Worm (Caenorhabditis elegans) whole organism, early embryonic: ENCODE results near the gene abcx-1.
A peak's percentile ranks its signal among the peaks of the same experiment; 100 is the strongest.

ENCODE experiments used
- B0310.2 ChIP-seq: sonication (generic microtip); optimal IDR thresholded peaks from 2 replicates; lab custom pipeline; 2016; ENCODE audit warnings: mild to moderate bottlenecking, missing genetic modification characterization, missing compliant biosample characterization
- F13C5.2 ChIP-seq: sonication (generic microtip); optimal IDR thresholded peaks from 2 replicates; lab custom pipeline; 2017; ENCODE audit warnings: mild to moderate bottlenecking, missing genetic modification characterization, inconsistent platforms, missing compliant biosample characterization
- aly-1 ChIP-seq: sonication (generic microtip); optimal IDR thresholded peaks from 2 replicates; lab custom pipeline; 2016; ENCODE audit warnings: missing genetic modification characterization, missing compliant biosample characterization
- ama-1 ChIP-seq: fragments of 150-350 bp; optimal IDR thresholded peaks from 2 replicates; lab custom pipeline; 2014
- ceh-13 ChIP-seq: fragments of 200-800 bp; sonication (Bioruptor generic); optimal IDR thresholded peaks from 2 replicates; lab custom pipeline; 2018; ENCODE audit warnings: mild to moderate bottlenecking, missing genetic modification characterization, missing compliant biosample characterization
- ceh-36 ChIP-seq: sonication (generic microtip); optimal IDR thresholded peaks from 2 replicates; lab custom pipeline; 2016; ENCODE audit warnings: missing genetic modification characterization, inconsistent platforms, missing compliant biosample characterization
- ets-7 ChIP-seq: sonication (generic microtip); optimal IDR thresholded peaks from 2 replicates; lab custom pipeline; 2016; ENCODE audit warnings: missing genotype, missing genetic modification characterization, missing compliant biosample characterization
- flt-1 ChIP-seq: fragments of 200-800 bp; sonication (Bioruptor generic); IDR thresholded peaks from 2 replicates; pipeline ENCODE4 v1.3.6; 2022; ENCODE audit warnings: missing genetic modification characterization, missing compliant biosample characterization
- hmbx-1 ChIP-seq: sonication (generic microtip); optimal IDR thresholded peaks from 2 replicates; lab custom pipeline; 2016; ENCODE audit warnings: mild to moderate bottlenecking, missing genetic modification characterization, missing compliant biosample characterization
- hmg-4 ChIP-seq: fragments of 200-800 bp; sonication (Bioruptor generic); optimal IDR thresholded peaks from 2 replicates; lab custom pipeline; 2018; ENCODE audit warnings: mild to moderate bottlenecking, missing genetic modification characterization, missing compliant biosample characterization
- hnd-1 ChIP-seq: sonication (generic microtip); optimal IDR thresholded peaks from 2 replicates; lab custom pipeline; 2016; ENCODE audit warnings: missing genetic modification characterization, missing compliant biosample characterization
- pes-1 ChIP-seq: fragments of 200-800 bp; sonication (Bioruptor generic); IDR thresholded peaks from 2 replicates; pipeline ENCODE4 v1.3.6; 2022; ENCODE audit warnings: missing genetic modification reagents, missing genetic modification characterization, missing compliant biosample characterization
- scrt-1 ChIP-seq: fragments of 200-800 bp; sonication (Bioruptor generic); IDR thresholded peaks from 2 replicates; pipeline ENCODE4 v1.3.6; 2022; ENCODE audit warnings: missing genetic modification characterization, missing compliant biosample characterization
- sea-1 ChIP-seq: fragments of 200-800 bp; sonication (Bioruptor generic); conservative IDR thresholded peaks from 2 replicates; pipeline ENCODE4 v1.3.6; 2022; ENCODE audit warnings: missing genetic modification characterization, missing compliant biosample characterization
- tbx-11 ChIP-seq: fragments of 200-800 bp; sonication (Bioruptor generic); IDR thresholded peaks from 2 replicates; pipeline ENCODE4 v1.3.6; 2022; ENCODE audit warnings: missing genetic modification characterization, missing compliant biosample characterization
- tbx-37 ChIP-seq: fragments of 200-800 bp; sonication (Bioruptor generic); conservative IDR thresholded peaks from 2 replicates; pipeline ENCODE4 v1.3.6; 2022; ENCODE audit warnings: missing genetic modification reagents, missing genetic modification characterization, missing compliant biosample characterization
- tra-4 ChIP-seq: sonication (generic microtip); optimal IDR thresholded peaks from 2 replicates; lab custom pipeline; 2017; ENCODE audit warnings: missing genetic modification characterization, missing compliant biosample characterization

abcx-1 gene

ce11 chrII:6493139-6493538 lies 38.8 kb upstream of the abcx-1 start:
- no peak for TF ChIP-seq pes-1 (GFP tag; lab: Robert Waterston, UW)
- TF ChIP-seq scrt-1 (GFP tag; lab: Robert Waterston, UW), result no peak
- no peak for TF ChIP-seq flt-1 (GFP tag; lab: Robert Waterston, UW)
- TF ChIP-seq ceh-13, result no peak
- no peak for TF ChIP-seq sea-1 (GFP tag; lab: Robert Waterston, UW)
- TF ChIP-seq hnd-1, result no peak
- TF ChIP-seq hmg-4 (GFP tag; lab: Kevin White, UChicago), result no peak
- TF ChIP-seq tbx-37 (GFP tag; lab: Robert Waterston, UW), result no peak

DNA sequence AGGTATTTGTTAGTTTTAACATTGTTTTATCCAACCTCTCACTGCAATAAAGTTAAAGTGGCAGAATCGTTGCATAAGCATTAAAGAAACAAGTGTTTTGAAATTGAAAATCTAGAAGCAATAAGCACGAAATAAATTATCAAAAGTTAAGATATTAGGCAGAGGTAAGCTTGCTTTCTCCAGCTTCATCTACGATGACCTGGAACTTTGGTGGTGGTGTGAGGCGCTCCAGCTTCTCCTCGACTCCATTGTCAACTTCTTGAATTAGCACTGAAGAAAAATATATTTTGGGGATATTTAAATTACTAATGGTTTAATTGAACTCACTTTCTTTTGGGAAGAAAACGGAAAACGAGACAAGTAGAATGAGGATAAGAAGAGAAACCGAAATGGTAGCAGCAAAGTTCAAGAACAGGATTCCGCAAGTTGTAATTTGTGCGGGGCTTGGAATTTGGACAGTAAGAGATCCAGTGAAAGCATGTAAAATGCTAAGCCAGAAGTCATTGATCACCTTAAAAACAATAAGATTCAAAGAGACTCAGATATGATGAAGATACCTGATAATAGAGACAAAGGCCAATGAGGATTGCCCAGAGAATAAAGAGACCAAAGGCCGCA lies 38.1 kb upstream of the abcx-1 start:
- no peak for TF ChIP-seq scrt-1 (GFP tag; lab: Robert Waterston, UW)
- TF ChIP-seq F13C5.2 (tag; lab: Kevin White, UChicago), result peak; percentile 5
- TF ChIP-seq tbx-11, result 0 out of 2 replicates have a peak, but pooled peaks have one; percentile 5

DNA sequence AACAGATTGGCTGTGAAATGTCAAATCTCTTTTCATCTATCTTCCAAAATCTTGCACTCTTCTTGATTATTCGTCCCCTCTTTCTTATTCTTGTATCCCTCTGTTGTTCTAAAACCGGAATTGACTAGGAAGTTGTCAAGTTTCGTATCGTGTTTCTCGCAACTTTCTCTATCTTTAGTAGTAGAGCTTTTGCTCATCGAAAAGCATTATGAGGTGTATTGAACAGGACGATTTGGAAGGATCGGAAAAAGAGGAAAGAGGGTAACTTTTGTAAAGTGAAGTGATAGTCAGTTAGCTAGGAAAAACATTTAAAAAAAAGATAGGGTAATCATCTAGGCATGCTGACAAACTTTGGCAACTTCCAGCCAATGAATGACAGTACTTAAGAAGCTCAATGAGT lies 35.5 kb upstream of the abcx-1 start:
- no peak for TF ChIP-seq F13C5.2 (tag; lab: Kevin White, UChicago)
- no peak for TF ChIP-seq hmbx-1 (tag; lab: Kevin White, UChicago)
- no peak for TF ChIP-seq aly-1 (tag; lab: Kevin White, UChicago)
- TF ChIP-seq ceh-36 (tag; lab: Kevin White, UChicago), result no peak
- no peak for TF ChIP-seq sea-1 (GFP tag; lab: Robert Waterston, UW)
- TF ChIP-seq flt-1 (GFP tag; lab: Robert Waterston, UW), result no peak
- TF ChIP-seq tbx-37 (GFP tag; lab: Robert Waterston, UW), result no peak
- TF ChIP-seq ceh-13, result no peak
- TF ChIP-seq hnd-1, result no peak
- TF ChIP-seq hmg-4 (GFP tag; lab: Kevin White, UChicago), result no peak
- no peak for TF ChIP-seq scrt-1 (GFP tag; lab: Robert Waterston, UW)
- no peak for TF ChIP-seq B0310.2
- no peak for TF ChIP-seq tbx-11
- TF ChIP-seq pes-1 (GFP tag; lab: Robert Waterston, UW), result no peak
- no peak for TF ChIP-seq tra-4 (tag; lab: Kevin White, UChicago)

ce11 chrII:6497137-6497536 lies 34.8 kb upstream of the abcx-1 start:
- TF ChIP-seq hmg-4 (GFP tag; lab: Kevin White, UChicago) (no peak), B0310.2 (no peak), hnd-1 (no peak), tbx-37 (GFP tag; lab: Robert Waterston, UW) (no peak), pes-1 (GFP tag; lab: Robert Waterston, UW) (no peak)

ce11 chrII:6498609-6499008 lies 33.4 kb upstream of the abcx-1 start:
- TF ChIP-seq sea-1 (GFP tag; lab: Robert Waterston, UW) (no peak), tra-4 (tag; lab: Kevin White, UChicago) (no peak), tbx-11 (no peak), ets-7 (tag; lab: Kevin White, UChicago) (no peak), flt-1 (GFP tag; lab: Robert Waterston, UW) (no peak), hmg-4 (GFP tag; lab: Kevin White, UChicago) (no peak), hmbx-1 (tag; lab: Kevin White, UChicago) (no peak), B0310.2 (no peak), ceh-13 (no peak), scrt-1 (GFP tag; lab: Robert Waterston, UW) (no peak), tbx-37 (GFP tag; lab: Robert Waterston, UW) (no peak), hnd-1 (no peak), F13C5.2 (tag; lab: Kevin White, UChicago) (no peak), aly-1 (tag; lab: Kevin White, UChicago) (no peak), ceh-36 (tag; lab: Kevin White, UChicago) (no peak), pes-1 (GFP tag; lab: Robert Waterston, UW) (no peak)

DNA sequence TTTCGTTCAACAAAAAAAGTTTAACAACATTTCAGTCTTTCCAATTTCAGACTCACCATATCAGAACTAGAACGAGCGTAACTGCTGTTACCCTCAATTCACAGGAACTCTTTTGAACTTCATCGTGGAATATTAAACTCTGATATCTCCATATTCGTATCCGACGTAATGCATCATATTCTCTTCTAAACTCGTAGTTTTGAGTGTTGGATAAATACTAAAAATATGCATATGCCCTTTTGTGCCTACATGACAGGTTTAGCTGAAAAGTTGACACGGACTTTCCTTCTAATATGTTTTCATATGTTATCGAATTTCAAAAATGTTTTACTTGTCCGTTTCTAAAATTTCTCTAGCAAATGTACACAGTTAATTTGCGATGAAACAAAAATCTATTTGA lies 32.9 kb upstream of the abcx-1 start, which contains the start of gene twk-49:
TSS of gene twk-49 (minus strand) at position 101 of the 400 bp plus-strand sequence.
- no peak for TF ChIP-seq sea-1 (GFP tag; lab: Robert Waterston, UW)
- no peak for TF ChIP-seq ets-7 (tag; lab: Kevin White, UChicago)
- TF ChIP-seq aly-1 (tag; lab: Kevin White, UChicago), result no peak
- no peak for TF ChIP-seq ceh-36 (tag; lab: Kevin White, UChicago)
- no peak for TF ChIP-seq pes-1 (GFP tag; lab: Robert Waterston, UW)
- TF ChIP-seq hnd-1, result no peak
- no peak for TF ChIP-seq tbx-11
- no peak for TF ChIP-seq flt-1 (GFP tag; lab: Robert Waterston, UW)
- no peak for TF ChIP-seq hmbx-1 (tag; lab: Kevin White, UChicago)
- no peak for TF ChIP-seq tbx-37 (GFP tag; lab: Robert Waterston, UW)
- no peak for TF ChIP-seq ama-1 (lab: Kevin White, UChicago)

ce11 chrII:6500161-6500560 lies 31.8 kb upstream of the abcx-1 start, which contains the start of gene R05G9.5:
R05G9.5 (minus strand) TSS chrII:6500261.
- TF ChIP-seq F13C5.2 (tag; lab: Kevin White, UChicago) (no peak), hnd-1 (no peak), ets-7 (tag; lab: Kevin White, UChicago) (no peak), tbx-37 (GFP tag; lab: Robert Waterston, UW) (no peak), tra-4 (tag; lab: Kevin White, UChicago) (no peak), ama-1 (lab: Kevin White, UChicago) (no peak), tbx-11 (no peak), hmg-4 (GFP tag; lab: Kevin White, UChicago) (no peak), B0310.2 (no peak), flt-1 (GFP tag; lab: Robert Waterston, UW) (no peak), pes-1 (GFP tag; lab: Robert Waterston, UW) (no peak), scrt-1 (GFP tag; lab: Robert Waterston, UW) (no peak), ceh-13 (no peak), sea-1 (GFP tag; lab: Robert Waterston, UW) (no peak), hmbx-1 (tag; lab: Kevin White, UChicago) (no peak), ceh-36 (tag; lab: Kevin White, UChicago) (no peak), aly-1 (tag; lab: Kevin White, UChicago) (no peak)
